Fruit fly (Drosophila melanogaster) Kc167 (cell line): ENCODE data around the gene CG6661.

Experiments
- h ChIP-seq: fragments of >200 bp; optimal IDR thresholded peaks from 3 replicates; lab custom pipeline; 2018; ENCODE audit warnings: missing external identifiers
- ttk ChIP-seq: sonication (Bioruptor generic); optimal IDR thresholded peaks from 2 replicates; lab custom pipeline; 2017; ENCODE audit warnings: missing external identifiers

- TF ChIP-seq ttk (lab: Kevin White, UChicago) (no peak), h (no peak)
Measured at dm6 chr3L:14005627-14006287, 28.8 kb upstream of the CG6661 start.
